Worm (Caenorhabditis elegans) whole organism, L1 larva: ENCODE measurements around the gene T05B9.2.

Source experiments
- C16A3.4 ChIP-seq: fragments of 150-350 bp; optimal IDR thresholded peaks from 2 replicates; lab custom pipeline; 2014; ENCODE audit warnings: missing biosample characterization, missing genetic modification characterization
- aha-1 ChIP-seq: fragments of 150-350 bp; optimal IDR thresholded peaks from 2 replicates; lab custom pipeline; 2014; ENCODE audit warnings: missing biosample characterization, missing genetic modification characterization
- alr-1 ChIP-seq: fragments of 200-800 bp; sonication (Bioruptor generic); optimal IDR thresholded peaks from 2 replicates; lab custom pipeline; 2018; ENCODE audit warnings: borderline replicate concordance, mild to moderate bottlenecking, missing genetic modification characterization, missing compliant biosample characterization
- ama-1 ChIP-seq: fragments of 150-350 bp; optimal IDR thresholded peaks from 2 replicates; lab custom pipeline; 2014
- ceh-82 ChIP-seq, 3 experiments: fragments of 150-350 bp in 1 of 3; sonication (generic microtip) in 2 of 3; optimal IDR thresholded peaks; 2 replicates each; lab custom pipeline; 2014 to 2017; ENCODE audit warnings: missing biosample characterization in 3 of 3, missing genetic modification characterization in 3 of 3
- efl-1 ChIP-seq, 4 experiments: fragments of 150-350 bp; optimal IDR thresholded peaks in 3 of 4; peaks in 1 of 4; 1 replicate in 1 of 4; 2 replicates in 3 of 4; lab custom pipeline; 2014; ENCODE audit warnings: missing biosample characterization in 2 of 4, missing genetic modification characterization in 2 of 4, missing genetic modification reagents in 2 of 4
- efl-3 ChIP-seq: fragments of 200-800 bp; sonication (Bioruptor generic); optimal IDR thresholded peaks from 2 replicates; lab custom pipeline; 2018; ENCODE audit warnings: mild to moderate bottlenecking, missing genetic modification characterization, missing compliant biosample characterization
- egl-13 ChIP-seq: sonication (generic microtip); optimal IDR thresholded peaks from 2 replicates; lab custom pipeline; 2016; ENCODE audit warnings: missing genotype, missing genetic modification reagents, missing genetic modification characterization, missing compliant biosample characterization
- egl-27 ChIP-seq, 2 experiments: fragments of 150-350 bp in 1 of 2; sonication (generic microtip); optimal IDR thresholded peaks; 3 replicates each; lab custom pipeline; 2017 to 2018; ENCODE audit warnings: missing biosample characterization in 2 of 2, missing genetic modification characterization in 2 of 2, missing genetic modification reagents in 2 of 2
- hlh-17 ChIP-seq: fragments of 200-800 bp; sonication (Bioruptor generic); optimal IDR thresholded peaks from 2 replicates; lab custom pipeline; 2018; ENCODE audit warnings: missing genetic modification characterization, mild to moderate bottlenecking, missing compliant biosample characterization, moderate library complexity, borderline replicate concordance
- hlh-4 ChIP-seq: sonication (generic microtip); optimal IDR thresholded peaks from 2 replicates; lab custom pipeline; 2016; ENCODE audit warnings: mild to moderate bottlenecking, missing genetic modification characterization, missing compliant biosample characterization
- irx-1 ChIP-seq: sonication (generic microtip); optimal IDR thresholded peaks from 2 replicates; lab custom pipeline; 2016; ENCODE audit warnings: missing genetic modification characterization, missing compliant biosample characterization
- isw-1 ChIP-seq: fragments of 200-800 bp; sonication (Bioruptor generic); IDR thresholded peaks from 2 replicates; pipeline ENCODE4 v1.3.6; 2022; ENCODE audit warnings: missing genetic modification characterization, missing compliant biosample characterization
- jun-1 ChIP-seq: fragments of 150-350 bp; optimal IDR thresholded peaks from 2 replicates; lab custom pipeline; 2014; ENCODE audit warnings: missing biosample characterization, missing genetic modification reagents, missing genetic modification characterization
- lin-35 ChIP-seq, 2 experiments: fragments of 150-350 bp; optimal IDR thresholded peaks; 2 replicates each; lab custom pipeline; 2014; ENCODE audit warnings: missing biosample characterization in 2 of 2, missing genetic modification characterization in 2 of 2, missing genetic modification reagents in 2 of 2
- lin-39 ChIP-seq: fragments of 150-350 bp; optimal IDR thresholded peaks from 2 replicates; lab custom pipeline; 2014; ENCODE audit warnings: missing biosample characterization, missing genetic modification reagents, missing genetic modification characterization
- lir-3 ChIP-seq: sonication (generic microtip); optimal IDR thresholded peaks from 2 replicates; lab custom pipeline; 2016; ENCODE audit warnings: mild to moderate bottlenecking, missing genetic modification characterization, moderate library complexity, missing compliant biosample characterization; ENCODE audit not compliant: poor library complexity
- mdl-1 ChIP-seq, 2 experiments: fragments of 150-350 bp; optimal IDR thresholded peaks; 2 replicates each; lab custom pipeline; 2014 to 2017; ENCODE audit warnings: missing biosample characterization in 2 of 2, missing genetic modification characterization in 2 of 2, inconsistent platforms in 1 of 2
- nhr-28 ChIP-seq: fragments of 150-350 bp; optimal IDR thresholded peaks from 2 replicates; lab custom pipeline; 2014; ENCODE audit warnings: missing biosample characterization, missing genetic modification characterization
- nhr-47 ChIP-seq: sonication (generic microtip); optimal IDR thresholded peaks from 2 replicates; lab custom pipeline; 2016; ENCODE audit warnings: mild to moderate bottlenecking, missing genetic modification characterization, moderate library complexity, missing compliant biosample characterization
- nhr-76 ChIP-seq: sonication (generic microtip); optimal IDR thresholded peaks from 2 replicates; lab custom pipeline; 2017; ENCODE audit warnings: missing biosample characterization, missing genetic modification characterization
- nhr-77 ChIP-seq: fragments of 150-350 bp; optimal IDR thresholded peaks from 2 replicates; lab custom pipeline; 2014; ENCODE audit warnings: missing biosample characterization, missing genetic modification characterization
- nhr-85 ChIP-seq: sonication (generic microtip); peaks from one replicate; lab custom pipeline; 2016; ENCODE audit warnings: missing genetic modification characterization, inconsistent platforms, missing compliant biosample characterization
- nhr-90 ChIP-seq: sonication (generic microtip); optimal IDR thresholded peaks from 2 replicates; lab custom pipeline; 2016; ENCODE audit warnings: mild to moderate bottlenecking, missing genetic modification characterization, missing compliant biosample characterization; ENCODE audit not compliant: poor library complexity
- pag-3 ChIP-seq: sonication (generic microtip); optimal IDR thresholded peaks from 2 replicates; lab custom pipeline; 2017; ENCODE audit warnings: missing genetic modification characterization, mild to moderate bottlenecking, missing compliant biosample characterization, antibody characterized with exemption, borderline replicate concordance; ENCODE audit not compliant: insufficient read depth
- pax-3 ChIP-seq: fragments of 200-800 bp; sonication (Bioruptor generic); optimal IDR thresholded peaks from 2 replicates; lab custom pipeline; 2018; ENCODE audit warnings: mild to moderate bottlenecking, missing genetic modification characterization, moderate library complexity, missing compliant biosample characterization
- snpc-4 ChIP-seq: fragments of 150-350 bp; optimal IDR thresholded peaks from 2 replicates; lab custom pipeline; 2014; ENCODE audit warnings: missing biosample characterization, missing genetic modification characterization
- snu-23 ChIP-seq: sonication (generic microtip); optimal IDR thresholded peaks from 2 replicates; lab custom pipeline; 2016; ENCODE audit warnings: missing genetic modification characterization, missing compliant biosample characterization
- sup-37 ChIP-seq: fragments of 200-800 bp; sonication (Bioruptor generic); optimal IDR thresholded peaks from 2 replicates; lab custom pipeline; 2018; ENCODE audit warnings: mild to moderate bottlenecking, missing genetic modification characterization, missing compliant biosample characterization
- swsn-7 ChIP-seq: sonication (generic microtip); optimal IDR thresholded peaks from 2 replicates; lab custom pipeline; 2016; ENCODE audit warnings: missing genetic modification characterization, missing compliant biosample characterization
- tbx-2 ChIP-seq: sonication (generic microtip); optimal IDR thresholded peaks from 2 replicates; lab custom pipeline; 2016; ENCODE audit warnings: missing genetic modification characterization, missing compliant biosample characterization
- unc-130 ChIP-seq: fragments of 150-350 bp; optimal IDR thresholded peaks from 2 replicates; lab custom pipeline; 2017; ENCODE audit warnings: missing biosample characterization, missing genetic modification characterization, inconsistent platforms
- unc-62 ChIP-seq: fragments of 150-350 bp; optimal IDR thresholded peaks from 2 replicates; lab custom pipeline; 2014; ENCODE audit warnings: missing biosample characterization, missing genetic modification reagents, missing genetic modification characterization
- zip-4 ChIP-seq: fragments of 200-800 bp; sonication (Bioruptor generic); optimal IDR thresholded peaks from 2 replicates; lab custom pipeline; 2018; ENCODE audit warnings: mild to moderate bottlenecking, missing genetic modification characterization, moderate library complexity, missing compliant biosample characterization
- ztf-11 ChIP-seq, 2 experiments: sonication (generic microtip); optimal IDR thresholded peaks; 2 replicates each; lab custom pipeline; 2016 to 2017; ENCODE audit warnings: missing genetic modification characterization in 2 of 2, missing biosample characterization in 1 of 2, missing compliant biosample characterization in 1 of 2

The T05B9.2 gene

ce11 chrII:11238869-11239647, 16.6 kb upstream of the T05B9.2 start, which contains the start of the genes rpn-9 and T06D8.9 (continued):
- no peak for TF ChIP-seq alr-1 (tag; lab: Kevin White, UChicago)
- peak; percentile 54 for TF ChIP-seq unc-130
- TF ChIP-seq nhr-28 (tag; lab: Kevin White, UChicago): no peak
- TF ChIP-seq irx-1 (tag; lab: Kevin White, UChicago): peak; percentile 64
- no peak for TF ChIP-seq sup-37 (GFP tag; lab: Kevin White, UChicago)
- TF ChIP-seq egl-13 (tag; lab: Kevin White, UChicago): peak; percentile 29
- peak; percentile 37 for TF ChIP-seq jun-1
- no peak for TF ChIP-seq aha-1 (tag; lab: Kevin White, UChicago)
- peak; percentile 71 for TF ChIP-seq swsn-7 (tag; lab: Kevin White, UChicago)
- peak; percentile 70 for TF ChIP-seq nhr-90 (tag; lab: Kevin White, UChicago)
- peak in 1 of 2 experiments; percentile 75 for TF ChIP-seq mdl-1 (tag; optimal IDR thresholded peaks at IDR 0.05; lab: Kevin White, UChicago)
- peak; percentile 73 for TF ChIP-seq tbx-2 (tag; lab: Kevin White, UChicago)
- TF ChIP-seq unc-62 (GFP tag; lab: Kevin White, UChicago): no peak
- TF ChIP-seq efl-3: no peak
- TF ChIP-seq hlh-17 (GFP tag; lab: Kevin White, UChicago): no peak
- TF ChIP-seq snpc-4 (tag; lab: Kevin White, UChicago): peak; percentile 75
- peak; percentile 63 to 88 (median 67) for TF ChIP-seq ceh-82 (tag; optimal IDR thresholded peaks at IDR 0.05; lab: Kevin White, UChicago)
- no peak for TF ChIP-seq zip-4
- peak; percentile 83 for TF ChIP-seq isw-1 (GFP tag; lab: Robert Waterston, UW)
- no peak for TF ChIP-seq lin-39 (tag; lab: Kevin White, UChicago)
- peak; percentile 84 for TF ChIP-seq snu-23 (GFP tag; lab: Kevin White, UChicago)
- TF ChIP-seq pag-3 (tag; lab: Kevin White, UChicago): no peak
- peak in 1 of 2 experiments; percentile 29 for TF ChIP-seq ztf-11 (tag; optimal IDR thresholded peaks at IDR 0.05; lab: Kevin White, UChicago)
- TF ChIP-seq hlh-4 (tag; lab: Kevin White, UChicago): no peak
- TF ChIP-seq nhr-76 (tag; lab: Kevin White, UChicago): no peak
- no peak for TF ChIP-seq egl-27 (tag; optimal IDR thresholded peaks at IDR 0.05; lab: Kevin White, UChicago)
- peak; percentile 67 for TF ChIP-seq lir-3 (tag; lab: Kevin White, UChicago)
- TF ChIP-seq pax-3 (tag; lab: Kevin White, UChicago): peak; percentile 48
- peak; percentile 72 for TF ChIP-seq nhr-77 (tag; lab: Kevin White, UChicago)
- no peak for TF ChIP-seq ama-1 (lab: Kevin White, UChicago)
- TF ChIP-seq C16A3.4 (tag; lab: Kevin White, UChicago): peak; percentile 92
- peak; percentile 78 for TF ChIP-seq nhr-47 (tag; lab: Kevin White, UChicago)

DNA sequence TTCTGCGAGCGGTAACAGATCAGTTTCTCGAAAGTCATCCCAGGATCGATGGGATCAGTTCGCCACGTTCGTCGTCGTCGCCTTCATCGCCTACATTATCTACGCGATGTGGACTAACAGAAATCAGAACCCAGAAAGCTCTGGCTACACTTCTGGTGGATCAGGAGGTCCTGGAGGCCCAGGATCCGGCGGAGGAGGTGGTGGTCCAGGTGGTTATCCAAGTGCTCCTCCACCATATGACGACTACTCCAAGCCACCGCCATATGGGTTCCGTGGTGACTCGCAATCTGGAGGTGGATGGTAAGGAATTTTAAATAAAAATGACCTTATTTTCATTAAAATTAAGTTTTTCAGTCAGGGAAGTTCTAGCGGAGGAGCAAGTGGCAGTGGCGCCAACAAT, 15.4 kb upstream of the T05B9.2 start:
- TF ChIP-seq pag-3 (tag; lab: Kevin White, UChicago) (no peak), mdl-1 (tag; optimal IDR thresholded peaks at IDR 0.05; lab: Kevin White, UChicago) (no peak)

ce11 chrII:11240963-11241362, 14.7 kb upstream of the T05B9.2 start:
- TF ChIP-seq nhr-85 (no peak), nhr-90 (tag; lab: Kevin White, UChicago) (peak; percentile 0), lin-35 (GFP tag; optimal IDR thresholded peaks at IDR 0.05; lab: Kevin White, UChicago) (no peak), efl-1 (optimal IDR thresholded peaks at IDR 0.05; lab: Kevin White, UChicago) (no peak), efl-1 (GFP tag; optimal IDR thresholded peaks at IDR 0.05 in 1 of 2; lab: Kevin White, UChicago) (peak in 1 of 2 experiments; percentile 89), nhr-76 (tag; lab: Kevin White, UChicago) (no peak), sup-37 (GFP tag; lab: Kevin White, UChicago) (no peak)
